Worm (Caenorhabditis elegans) whole organism, L4 larva: ENCODE measurements around the gene hic-1.

Experiments
- F44E2.7 ChIP-seq: fragments of 200-800 bp; sonication (Bioruptor generic); IDR thresholded peaks from 2 replicates; pipeline ENCODE4 v2.1.2; 2022; ENCODE audit warnings: missing genetic modification characterization, missing compliant biosample characterization
- T20F7.1 ChIP-seq: fragments of 200-800 bp; sonication (Bioruptor generic); optimal IDR thresholded peaks from 2 replicates; lab custom pipeline; 2018; ENCODE audit warnings: mild to moderate bottlenecking, missing genetic modification characterization, missing compliant biosample characterization
- Y5F2A.4 ChIP-seq: fragments of 200-800 bp; sonication (Bioruptor generic); optimal IDR thresholded peaks from 2 replicates; lab custom pipeline; 2018; ENCODE audit warnings: mild to moderate bottlenecking, missing genetic modification characterization, missing compliant biosample characterization
- ZK337.2 ChIP-seq: fragments of 200-800 bp; sonication (Bioruptor generic); IDR thresholded peaks from 2 replicates; pipeline ENCODE4 v1.3.6; 2022; ENCODE audit warnings: missing genetic modification reagents, missing genetic modification characterization, missing compliant biosample characterization
- aly-2 ChIP-seq: sonication (generic microtip); optimal IDR thresholded peaks from 2 replicates; lab custom pipeline; 2018; ENCODE audit warnings: missing biosample characterization, missing genetic modification characterization
- ama-1 ChIP-seq: fragments of 150-350 bp; optimal IDR thresholded peaks from 2 replicates; lab custom pipeline; 2014; ENCODE audit warnings: inconsistent platforms, mixed read lengths
- ceh-20 ChIP-seq: fragments of 200-800 bp; sonication (Bioruptor generic); IDR thresholded peaks from 2 replicates; pipeline ENCODE4 v1.3.6; 2022; ENCODE audit warnings: missing genetic modification reagents, missing genetic modification characterization, missing compliant biosample characterization
- ceh-28 ChIP-seq: fragments of 150-350 bp; optimal IDR thresholded peaks from 2 replicates; lab custom pipeline; 2014; ENCODE audit warnings: missing biosample characterization, missing genetic modification reagents, missing genetic modification characterization
- ceh-32 ChIP-seq: sonication (generic microtip); optimal IDR thresholded peaks from 2 replicates; lab custom pipeline; 2016; ENCODE audit warnings: mild to moderate bottlenecking, missing genetic modification characterization, missing compliant biosample characterization; ENCODE audit not compliant: poor library complexity
- ceh-44 ChIP-seq: fragments of 200-800 bp; sonication (Bioruptor generic); IDR thresholded peaks from 2 replicates; pipeline ENCODE4 v1.3.6; 2022; ENCODE audit warnings: missing genetic modification reagents, missing genetic modification characterization, missing compliant biosample characterization
- ceh-62 ChIP-seq: sonication (generic microtip); optimal IDR thresholded peaks from 2 replicates; lab custom pipeline; 2017; ENCODE audit warnings: missing biosample characterization, missing genetic modification characterization
- ces-1 ChIP-seq: fragments of 150-350 bp; sonication (generic microtip); optimal IDR thresholded peaks from 4 replicates; lab custom pipeline; 2014; ENCODE audit warnings: missing biosample characterization, missing genetic modification reagents, missing genetic modification characterization
- ctbp-1 ChIP-seq: fragments of 200-800 bp; sonication (Bioruptor generic); IDR thresholded peaks from 2 replicates; pipeline ENCODE4 v1.3.6; 2022; ENCODE audit warnings: missing genetic modification reagents, missing genetic modification characterization, missing compliant biosample characterization
- daf-16 ChIP-seq, 3 experiments: sonication (generic microtip); optimal IDR thresholded peaks; 2 replicates each; lab custom pipeline; 2016 to 2017; ENCODE audit warnings: missing genetic modification characterization in 3 of 3, missing genetic modification reagents in 3 of 3, mild to moderate bottlenecking in 2 of 3, missing compliant biosample characterization in 2 of 3, missing biosample characterization in 1 of 3, moderate library complexity in 1 of 3
- daf-8 ChIP-seq: fragments of 200-800 bp; sonication (Bioruptor generic); IDR thresholded peaks from 2 replicates; pipeline ENCODE4 v1.3.6; 2022; ENCODE audit warnings: missing genetic modification characterization, missing compliant biosample characterization
- dmd-6 ChIP-seq: fragments of 200-800 bp; sonication (Bioruptor generic); IDR thresholded peaks from 2 replicates; pipeline ENCODE4 v1.3.6; 2022; ENCODE audit warnings: missing genetic modification reagents, missing genetic modification characterization, missing compliant biosample characterization
- duxl-1 ChIP-seq: sonication (generic microtip); optimal IDR thresholded peaks from 2 replicates; lab custom pipeline; 2016; ENCODE audit warnings: mild to moderate bottlenecking, missing genetic modification characterization, moderate library complexity, missing compliant biosample characterization; ENCODE audit not compliant: poor library complexity
- dve-1 ChIP-seq: sonication (generic microtip); optimal IDR thresholded peaks from 2 replicates; lab custom pipeline; 2017; ENCODE audit warnings: antibody characterized with exemption, mild to moderate bottlenecking, missing genetic modification characterization, missing compliant biosample characterization; ENCODE audit not compliant: insufficient read depth
- egl-43 ChIP-seq: fragments of 200-800 bp; sonication (Bioruptor generic); IDR thresholded peaks from 2 replicates; pipeline ENCODE4 v1.3.6; 2022; ENCODE audit warnings: missing genetic modification reagents, missing genetic modification characterization, missing compliant biosample characterization
- fos-1 ChIP-seq: fragments of 150-350 bp; optimal IDR thresholded peaks from 2 replicates; lab custom pipeline; 2014; ENCODE audit warnings: missing biosample characterization, missing genetic modification characterization
- hlh-11 ChIP-seq: fragments of 200-800 bp; sonication (Bioruptor generic); optimal IDR thresholded peaks from 2 replicates; lab custom pipeline; 2018; ENCODE audit warnings: mild to moderate bottlenecking, missing genetic modification characterization, missing compliant biosample characterization
- jun-1 ChIP-seq: fragments of 150-350 bp; optimal IDR thresholded peaks from 2 replicates; lab custom pipeline; 2014; ENCODE audit warnings: missing biosample characterization, missing genetic modification reagents, missing genetic modification characterization
- lin-1 ChIP-seq: fragments of 200-800 bp; sonication (Bioruptor generic); IDR thresholded peaks from 2 replicates; pipeline ENCODE4 v1.3.6; 2022; ENCODE audit warnings: missing genetic modification reagents, missing genetic modification characterization, missing compliant biosample characterization
- lin-15B ChIP-seq: fragments of 150-350 bp; sonication (generic microtip); optimal IDR thresholded peaks from 3 replicates; lab custom pipeline; 2014; ENCODE audit warnings: missing biosample characterization, missing genetic modification characterization
- lin-29 ChIP-seq: fragments of 200-800 bp; sonication (Bioruptor generic); IDR thresholded peaks from 2 replicates; pipeline ENCODE4 v1.3.6; 2022; ENCODE audit warnings: missing genetic modification reagents, missing genetic modification characterization, missing compliant biosample characterization
- lin-38 ChIP-seq: fragments of 200-800 bp; sonication (Bioruptor generic); IDR thresholded peaks from 2 replicates; pipeline ENCODE4 v1.3.6; 2022; ENCODE audit warnings: missing genetic modification reagents, missing genetic modification characterization, missing compliant biosample characterization
- lir-3 ChIP-seq: sonication (generic microtip); optimal IDR thresholded peaks from 2 replicates; lab custom pipeline; 2016; ENCODE audit warnings: mild to moderate bottlenecking, missing genetic modification characterization, missing compliant biosample characterization
- madf-9 ChIP-seq: fragments of 200-800 bp; sonication (Bioruptor generic); conservative IDR thresholded peaks from 2 replicates; pipeline ENCODE4 v1.3.6; 2022; ENCODE audit warnings: missing genetic modification reagents, missing genetic modification characterization, missing compliant biosample characterization
- mxl-3 ChIP-seq: fragments of 200-800 bp; sonication (Bioruptor generic); optimal IDR thresholded peaks from 2 replicates; lab custom pipeline; 2018; ENCODE audit warnings: mild to moderate bottlenecking, missing genetic modification characterization, missing compliant biosample characterization
- nhr-237 ChIP-seq: sonication (generic microtip); optimal IDR thresholded peaks from 2 replicates; lab custom pipeline; 2017; ENCODE audit warnings: missing biosample characterization, missing genetic modification characterization
- nhr-28 ChIP-seq: fragments of 150-350 bp; optimal IDR thresholded peaks from 2 replicates; lab custom pipeline; 2014; ENCODE audit warnings: missing biosample characterization, missing genetic modification characterization
- php-3 ChIP-seq: fragments of 200-800 bp; sonication (Bioruptor generic); IDR thresholded peaks from 2 replicates; pipeline ENCODE4 v1.3.6; 2022; ENCODE audit warnings: missing genetic modification reagents, missing genetic modification characterization, missing compliant biosample characterization
- rbr-2 ChIP-seq: sonication (generic microtip); optimal IDR thresholded peaks from 2 replicates; lab custom pipeline; 2016; ENCODE audit warnings: missing genotype, missing genetic modification characterization, missing compliant biosample characterization
- set-16 ChIP-seq: fragments of 200-800 bp; sonication (Bioruptor generic); IDR thresholded peaks from 2 replicates; pipeline ENCODE4 v1.3.6; 2022; ENCODE audit warnings: missing genetic modification reagents, missing genetic modification characterization, missing compliant biosample characterization
- skn-1 ChIP-seq: fragments of 150-350 bp; optimal IDR thresholded peaks from 2 replicates; lab custom pipeline; 2014; ENCODE audit warnings: missing biosample characterization, missing genetic modification characterization
- snpc-1.2 ChIP-seq: fragments of 200-800 bp; sonication (Bioruptor generic); IDR thresholded peaks from 2 replicates; pipeline ENCODE4 v1.3.6; 2022; ENCODE audit warnings: missing genetic modification reagents, missing genetic modification characterization, missing compliant biosample characterization
- spr-1 ChIP-seq: sonication (generic microtip); optimal IDR thresholded peaks from 2 replicates; lab custom pipeline; 2016; ENCODE audit warnings: mild to moderate bottlenecking, missing genetic modification characterization, missing compliant biosample characterization
- tag-97 ChIP-seq: fragments of 200-800 bp; sonication (Bioruptor generic); IDR thresholded peaks from 2 replicates; pipeline ENCODE4 v1.3.6; 2022; ENCODE audit warnings: missing genetic modification characterization, missing compliant biosample characterization
- tra-1 ChIP-seq: fragments of 200-800 bp; sonication (Bioruptor generic); IDR thresholded peaks from 2 replicates; pipeline ENCODE4 v1.3.6; 2022; ENCODE audit warnings: missing genetic modification reagents, missing genetic modification characterization, missing compliant biosample characterization
- unc-130 ChIP-seq: sonication (generic microtip); optimal IDR thresholded peaks from 2 replicates; lab custom pipeline; 2016; ENCODE audit warnings: missing genetic modification reagents, missing genetic modification characterization, missing compliant biosample characterization
- vab-7 ChIP-seq: fragments of 200-800 bp; sonication (Bioruptor generic); IDR thresholded peaks from 2 replicates; pipeline ENCODE4 v1.3.6; 2022; ENCODE audit warnings: missing genetic modification reagents, missing genetic modification characterization, missing compliant biosample characterization
- zag-1 ChIP-seq: fragments of 150-350 bp; optimal IDR thresholded peaks from 2 replicates; lab custom pipeline; 2014; ENCODE audit warnings: missing biosample characterization, missing genetic modification characterization
- zfp-2 ChIP-seq: sonication (generic microtip); optimal IDR thresholded peaks from 2 replicates; lab custom pipeline; 2016; ENCODE audit warnings: mild to moderate bottlenecking, missing genetic modification characterization, missing compliant biosample characterization
- zfp-3 ChIP-seq: fragments of 200-800 bp; sonication (Bioruptor generic); conservative IDR thresholded peaks from 2 replicates; pipeline ENCODE4 v1.3.6; 2022; ENCODE audit warnings: missing genetic modification reagents, missing genetic modification characterization, missing compliant biosample characterization
- zip-11 ChIP-seq: fragments of 200-800 bp; sonication (Bioruptor generic); IDR thresholded peaks from 2 replicates; pipeline ENCODE4 v1.3.6; 2022; ENCODE audit warnings: missing genetic modification characterization, missing compliant biosample characterization

Gene hic-1

DNA sequence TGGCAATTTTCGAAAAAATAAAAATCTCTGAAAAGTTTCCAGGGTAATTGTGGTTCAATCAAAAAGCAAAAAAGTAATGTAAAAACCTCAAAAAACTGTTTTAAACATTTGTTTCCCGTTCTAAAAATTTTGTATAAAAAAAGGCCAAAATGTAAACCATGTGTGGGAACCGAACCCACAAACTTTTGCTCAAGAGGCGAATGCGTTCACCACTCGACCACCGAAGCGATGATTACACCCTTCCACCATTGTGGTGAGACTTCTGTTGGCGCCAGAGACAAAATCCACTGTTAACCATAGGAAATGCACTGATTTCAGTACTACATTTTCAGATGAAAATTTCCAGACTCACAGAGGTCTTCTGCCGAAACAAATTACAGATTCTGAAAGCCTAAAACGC lies 2.5 kb upstream of the hic-1 start:
- TF ChIP-seq vab-7 (GFP tag; lab: Robert Waterston, UW), result peak; percentile 46; the same call in 1 of the 2 replicates

ce11 chrX:6597089-6597488 lies 1.5 kb downstream of the hic-1 start, which contains the start of gene ttr-6:
Gene ttr-6, minus strand, starts transcription at chrX:6597121.
- TF ChIP-seq daf-16 (GFP tag; optimal IDR thresholded peaks at IDR 0.05; lab: Kevin White, UChicago) (peak in 1 of 2 experiments; percentile 44), daf-16 (tag; optimal IDR thresholded peaks at IDR 0.05; lab: Kevin White, UChicago) (no peak), T20F7.1 (GFP tag; lab: Kevin White, UChicago) (no peak)

DNA sequence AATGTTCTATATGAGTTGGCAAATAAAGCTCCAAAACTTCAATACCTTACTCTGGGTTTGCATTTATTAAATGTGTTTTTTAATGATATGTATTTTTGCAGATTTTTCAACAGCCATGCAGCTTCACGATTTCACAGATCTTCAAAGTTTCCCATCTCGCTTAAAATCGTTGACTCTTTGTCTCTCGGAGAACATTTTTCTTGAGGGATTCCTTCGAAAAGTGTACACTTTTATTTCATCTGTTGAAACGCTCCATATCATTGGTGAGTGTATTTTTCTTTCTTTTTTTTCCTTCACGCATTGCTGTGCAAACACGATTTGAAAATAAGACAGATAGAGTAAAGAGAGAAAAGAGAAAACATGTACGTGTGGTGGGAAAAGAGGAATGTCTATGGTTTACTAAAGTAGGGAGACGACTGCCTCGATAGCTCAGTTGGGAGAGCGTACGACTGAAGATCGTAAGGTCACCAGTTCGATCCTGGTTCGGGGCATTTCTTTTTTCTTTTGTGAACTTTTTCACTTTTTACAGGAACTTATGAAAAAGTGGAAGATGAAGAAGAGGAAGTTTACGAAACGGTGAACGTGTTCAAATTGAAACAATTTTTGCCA lies 5.3 kb downstream of the hic-1 start:
- TF ChIP-seq lin-15B (tag; lab: Kevin White, UChicago), result no peak
- peak; percentile 49 for TF ChIP-seq spr-1
- no peak; the same call in 1 of the 2 replicates for TF ChIP-seq egl-43 (GFP tag; lab: Robert Waterston, UW)
- peak; percentile 57 for TF ChIP-seq T20F7.1 (GFP tag; lab: Kevin White, UChicago)
- no peak for TF ChIP-seq ceh-32 (tag; lab: Kevin White, UChicago)
- TF ChIP-seq nhr-237 (tag; lab: Kevin White, UChicago), result no peak
- TF ChIP-seq dmd-6, result peak; percentile 76; the same call in 1 of the 2 replicates
- TF ChIP-seq rbr-2 (tag; lab: Kevin White, UChicago), result peak; percentile 68
- 0 out of 2 replicates have a peak, but pooled peaks have one; percentile 52 for TF ChIP-seq zip-11
- TF ChIP-seq mxl-3 (GFP tag; lab: Kevin White, UChicago), result peak; percentile 55
- peak; percentile 30 for TF ChIP-seq ces-1
- peak; percentile 91 for TF ChIP-seq lin-1
- no peak; the same call in 1 of the 2 replicates for TF ChIP-seq lin-38
- TF ChIP-seq ceh-62 (tag; lab: Kevin White, UChicago), result no peak
- peak; percentile 83 for TF ChIP-seq php-3
- TF ChIP-seq aly-2 (tag; lab: Kevin White, UChicago), result no peak
- TF ChIP-seq ceh-28 (tag; lab: Kevin White, UChicago), result no peak
- no peak for TF ChIP-seq ama-1 (lab: Kevin White, UChicago)
- peak; percentile 52 for TF ChIP-seq dve-1 (tag; lab: Kevin White, UChicago)
- TF ChIP-seq F44E2.7 (GFP tag; lab: Robert Waterston, UW), result peak; percentile 87; the same call in 1 of the 2 replicates
- TF ChIP-seq snpc-1.2, result no peak
- TF ChIP-seq ctbp-1 (GFP tag; lab: Robert Waterston, UW), result peak; percentile 91
- TF ChIP-seq unc-130 (GFP tag; lab: Kevin White, UChicago), result peak; percentile 41
- TF ChIP-seq ZK337.2, result 0 out of 2 replicates have a peak, but pooled peaks have one; percentile 45
- no peak for TF ChIP-seq tag-97
- no peak for TF ChIP-seq daf-8 (GFP tag; lab: Robert Waterston, UW)
- peak; percentile 91 for TF ChIP-seq madf-9
- TF ChIP-seq zfp-2 (tag; lab: Kevin White, UChicago), result no peak
- no peak for TF ChIP-seq set-16
- TF ChIP-seq ceh-20 (GFP tag; lab: Robert Waterston, UW), result peak; percentile 79
- TF ChIP-seq lir-3, result peak; percentile 37
- TF ChIP-seq hlh-11, result peak; percentile 52
- no peak for TF ChIP-seq skn-1 (tag; lab: Kevin White, UChicago)
- TF ChIP-seq lin-29 (GFP tag; lab: Robert Waterston, UW), result no peak
- TF ChIP-seq fos-1, result no peak
- no peak for TF ChIP-seq jun-1 (tag; lab: Kevin White, UChicago)
- no peak for TF ChIP-seq duxl-1 (tag; lab: Kevin White, UChicago)
- TF ChIP-seq ceh-44 (GFP tag; lab: Robert Waterston, UW), result 0 out of 2 replicates have a peak, but pooled peaks have one; percentile 55
- peak; percentile 90 for TF ChIP-seq tra-1 (GFP tag; lab: Robert Waterston, UW)
- TF ChIP-seq zfp-3 (GFP tag; lab: Robert Waterston, UW), result 0 out of 2 replicates have a peak, but pooled peaks have one; percentile 53
- peak; percentile 61 for TF ChIP-seq Y5F2A.4 (GFP tag; lab: Kevin White, UChicago)
- no peak for TF ChIP-seq nhr-28 (tag; lab: Kevin White, UChicago)
- no peak for TF ChIP-seq zag-1 (tag; lab: Kevin White, UChicago)
